Worm (Caenorhabditis elegans) whole organism, young adult: ENCODE results near the gene F54B11.7.

ENCODE experiments used
- rcor-1 ChIP-seq: fragments of 200-800 bp; sonication (Bioruptor generic); IDR thresholded peaks from 2 replicates; pipeline ENCODE4 v1.3.6; 2022; ENCODE audit warnings: missing genetic modification reagents, missing genetic modification characterization, missing compliant biosample characterization
- snpc-1.3 ChIP-seq: sonication (generic microtip); optimal IDR thresholded peaks from 2 replicates; lab custom pipeline; 2017; ENCODE audit warnings: missing genetic modification characterization, mild to moderate bottlenecking, missing compliant biosample characterization, antibody characterized with exemption, moderate library complexity, missing genotype, missing genetic modification reagents; ENCODE audit not compliant: insufficient read depth
- tlf-1 ChIP-seq: fragments of 200-800 bp; sonication (Bioruptor generic); optimal IDR thresholded peaks from 2 replicates; lab custom pipeline; 2018; ENCODE audit warnings: mild to moderate bottlenecking, missing genetic modification characterization, missing compliant biosample characterization

- TF ChIP-seq rcor-1 (GFP tag; lab: Robert Waterston, UW) (no peak), snpc-1.3 (no peak), tlf-1 (GFP tag; lab: Kevin White, UChicago) (no peak)
These were observed 9.1 kb upstream of the F54B11.7 start, which contains the start of gene col-44 for ce11 chrX:13591175-13591574.
